Worm (Caenorhabditis elegans) whole organism, L4 larva: Measurements from ENCODE around the gene W08G11.5.

Experiments
- F26F4.8 ChIP-seq: fragments of 200-800 bp; sonication (Bioruptor generic); conservative IDR thresholded peaks from 2 replicates; pipeline ENCODE4 v1.3.6; 2022; ENCODE audit warnings: missing genetic modification characterization, missing compliant biosample characterization
- T20F7.1 ChIP-seq: fragments of 200-800 bp; sonication (Bioruptor generic); optimal IDR thresholded peaks from 2 replicates; lab custom pipeline; 2018; ENCODE audit warnings: mild to moderate bottlenecking, missing genetic modification characterization, missing compliant biosample characterization
- ZK337.2 ChIP-seq: fragments of 200-800 bp; sonication (Bioruptor generic); IDR thresholded peaks from 2 replicates; pipeline ENCODE4 v1.3.6; 2022; ENCODE audit warnings: missing genetic modification reagents, missing genetic modification characterization, missing compliant biosample characterization
- aha-1 ChIP-seq: fragments of 150-350 bp; peaks from one replicate; lab custom pipeline; 2014; ENCODE audit warnings: missing biosample characterization, missing genetic modification characterization
- aly-2 ChIP-seq: sonication (generic microtip); optimal IDR thresholded peaks from 2 replicates; lab custom pipeline; 2018; ENCODE audit warnings: missing biosample characterization, missing genetic modification characterization
- ama-1 ChIP-seq: fragments of 150-350 bp; optimal IDR thresholded peaks from 2 replicates; lab custom pipeline; 2014; ENCODE audit warnings: inconsistent platforms, mixed read lengths
- ceh-20 ChIP-seq: fragments of 200-800 bp; sonication (Bioruptor generic); IDR thresholded peaks from 2 replicates; pipeline ENCODE4 v1.3.6; 2022; ENCODE audit warnings: missing genetic modification reagents, missing genetic modification characterization, missing compliant biosample characterization
- ceh-28 ChIP-seq: fragments of 150-350 bp; optimal IDR thresholded peaks from 2 replicates; lab custom pipeline; 2014; ENCODE audit warnings: missing biosample characterization, missing genetic modification reagents, missing genetic modification characterization
- ceh-32 ChIP-seq: sonication (generic microtip); optimal IDR thresholded peaks from 2 replicates; lab custom pipeline; 2016; ENCODE audit warnings: mild to moderate bottlenecking, missing genetic modification characterization, missing compliant biosample characterization; ENCODE audit not compliant: poor library complexity
- ceh-62 ChIP-seq: sonication (generic microtip); optimal IDR thresholded peaks from 2 replicates; lab custom pipeline; 2017; ENCODE audit warnings: missing biosample characterization, missing genetic modification characterization
- ces-1 ChIP-seq: fragments of 150-350 bp; sonication (generic microtip); optimal IDR thresholded peaks from 4 replicates; lab custom pipeline; 2014; ENCODE audit warnings: missing biosample characterization, missing genetic modification reagents, missing genetic modification characterization
- cey-2 ChIP-seq: sonication (generic microtip); optimal IDR thresholded peaks from 3 replicates; lab custom pipeline; 2017; ENCODE audit warnings: missing genetic modification characterization, mild to moderate bottlenecking, missing compliant biosample characterization, antibody characterized with exemption, borderline replicate concordance; ENCODE audit not compliant: insufficient read depth
- daf-12 ChIP-seq: fragments of 150-350 bp; optimal IDR thresholded peaks from 2 replicates; lab custom pipeline; 2014; ENCODE audit warnings: missing biosample characterization, missing genetic modification reagents, missing genetic modification characterization
- daf-16 ChIP-seq, 3 experiments: sonication (generic microtip); optimal IDR thresholded peaks; 2 replicates each; lab custom pipeline; 2016 to 2017; ENCODE audit warnings: missing genetic modification characterization in 3 of 3, missing genetic modification reagents in 3 of 3, mild to moderate bottlenecking in 2 of 3, missing compliant biosample characterization in 2 of 3, missing biosample characterization in 1 of 3, moderate library complexity in 1 of 3
- dmd-6 ChIP-seq: fragments of 200-800 bp; sonication (Bioruptor generic); IDR thresholded peaks from 2 replicates; pipeline ENCODE4 v1.3.6; 2022; ENCODE audit warnings: missing genetic modification reagents, missing genetic modification characterization, missing compliant biosample characterization
- dmd-8 ChIP-seq: fragments of 200-800 bp; sonication (Bioruptor generic); IDR thresholded peaks from 2 replicates; pipeline ENCODE4 v1.3.6; 2022; ENCODE audit warnings: missing genetic modification characterization, missing compliant biosample characterization
- dve-1 ChIP-seq: sonication (generic microtip); optimal IDR thresholded peaks from 2 replicates; lab custom pipeline; 2017; ENCODE audit warnings: antibody characterized with exemption, mild to moderate bottlenecking, missing genetic modification characterization, missing compliant biosample characterization; ENCODE audit not compliant: insufficient read depth
- egl-27 ChIP-seq: sonication (generic microtip); optimal IDR thresholded peaks from 3 replicates; lab custom pipeline; 2017; ENCODE audit warnings: missing biosample characterization, missing genetic modification reagents, missing genetic modification characterization
- egl-43 ChIP-seq: fragments of 200-800 bp; sonication (Bioruptor generic); IDR thresholded peaks from 2 replicates; pipeline ENCODE4 v1.3.6; 2022; ENCODE audit warnings: missing genetic modification reagents, missing genetic modification characterization, missing compliant biosample characterization
- hlh-11 ChIP-seq: fragments of 200-800 bp; sonication (Bioruptor generic); optimal IDR thresholded peaks from 2 replicates; lab custom pipeline; 2018; ENCODE audit warnings: mild to moderate bottlenecking, missing genetic modification characterization, missing compliant biosample characterization
- jun-1 ChIP-seq: fragments of 150-350 bp; optimal IDR thresholded peaks from 2 replicates; lab custom pipeline; 2014; ENCODE audit warnings: missing biosample characterization, missing genetic modification reagents, missing genetic modification characterization
- lin-29 ChIP-seq: fragments of 200-800 bp; sonication (Bioruptor generic); IDR thresholded peaks from 2 replicates; pipeline ENCODE4 v1.3.6; 2022; ENCODE audit warnings: missing genetic modification reagents, missing genetic modification characterization, missing compliant biosample characterization
- mdl-1 ChIP-seq, 2 experiments: fragments of 150-350 bp in 1 of 2; sonication (generic microtip) in 1 of 2; optimal IDR thresholded peaks; 2 replicates each; lab custom pipeline; 2014 to 2017; ENCODE audit warnings: missing biosample characterization in 2 of 2, missing genetic modification characterization in 2 of 2
- mep-1 ChIP-seq: fragments of 150-350 bp; sonication (generic microtip); optimal IDR thresholded peaks from 3 replicates; lab custom pipeline; 2014; ENCODE audit warnings: missing biosample characterization, missing genetic modification characterization
- nhr-10 ChIP-seq: fragments of 150-350 bp; optimal IDR thresholded peaks from 2 replicates; lab custom pipeline; 2014; ENCODE audit warnings: missing biosample characterization, missing genetic modification characterization
- nhr-102 ChIP-seq: sonication (generic microtip); optimal IDR thresholded peaks from 2 replicates; lab custom pipeline; 2016; ENCODE audit warnings: mild to moderate bottlenecking, missing genetic modification characterization, moderate library complexity, missing compliant biosample characterization
- nhr-11 ChIP-seq: fragments of 150-350 bp; optimal IDR thresholded peaks from 2 replicates; lab custom pipeline; 2014; ENCODE audit warnings: missing biosample characterization, missing genetic modification characterization
- nhr-237 ChIP-seq: sonication (generic microtip); optimal IDR thresholded peaks from 2 replicates; lab custom pipeline; 2017; ENCODE audit warnings: missing biosample characterization, missing genetic modification characterization
- nhr-28 ChIP-seq: fragments of 150-350 bp; optimal IDR thresholded peaks from 2 replicates; lab custom pipeline; 2014; ENCODE audit warnings: missing biosample characterization, missing genetic modification characterization
- nhr-41 ChIP-seq: fragments of 200-800 bp; sonication (Bioruptor generic); IDR thresholded peaks from 2 replicates; pipeline ENCODE4 v1.3.6; 2022; ENCODE audit warnings: missing genetic modification reagents, missing genetic modification characterization, missing compliant biosample characterization
- nhr-42 ChIP-seq: fragments of 200-800 bp; sonication (Bioruptor generic); IDR thresholded peaks from 2 replicates; pipeline ENCODE4 v1.3.6; 2022; ENCODE audit warnings: missing genetic modification characterization, missing compliant biosample characterization
- nhr-48 ChIP-seq: sonication (generic microtip); optimal IDR thresholded peaks from 2 replicates; lab custom pipeline; 2016; ENCODE audit warnings: mild to moderate bottlenecking, missing genetic modification characterization, missing compliant biosample characterization
- nhr-76 ChIP-seq: fragments of 150-350 bp; optimal IDR thresholded peaks from 2 replicates; lab custom pipeline; 2014; ENCODE audit warnings: missing biosample characterization, missing genetic modification characterization
- nhr-77 ChIP-seq: fragments of 150-350 bp; optimal IDR thresholded peaks from 2 replicates; lab custom pipeline; 2014; ENCODE audit warnings: missing biosample characterization, missing genetic modification characterization
- pqm-1 ChIP-seq: sonication (generic microtip); optimal IDR thresholded peaks from 2 replicates; lab custom pipeline; 2017; ENCODE audit warnings: missing biosample characterization, missing genetic modification characterization
- rbr-2 ChIP-seq: sonication (generic microtip); optimal IDR thresholded peaks from 2 replicates; lab custom pipeline; 2016; ENCODE audit warnings: missing genotype, missing genetic modification characterization, missing compliant biosample characterization
- saeg-2 ChIP-seq: fragments of 200-800 bp; sonication (Bioruptor generic); IDR thresholded peaks from 2 replicates; pipeline ENCODE4 v1.3.6; 2022; ENCODE audit warnings: missing genetic modification reagents, missing genetic modification characterization, missing compliant biosample characterization
- sdz-12 ChIP-seq: fragments of 200-800 bp; sonication (Bioruptor generic); optimal IDR thresholded peaks from 2 replicates; lab custom pipeline; 2018; ENCODE audit warnings: mild to moderate bottlenecking, missing genetic modification characterization, missing compliant biosample characterization
- skn-1 ChIP-seq: fragments of 150-350 bp; optimal IDR thresholded peaks from 2 replicates; lab custom pipeline; 2014; ENCODE audit warnings: missing biosample characterization, missing genetic modification characterization
- unc-39 ChIP-seq: sonication (generic microtip); optimal IDR thresholded peaks from 2 replicates; lab custom pipeline; 2017; ENCODE audit warnings: missing biosample characterization, missing genetic modification characterization
- zfp-3 ChIP-seq: fragments of 200-800 bp; sonication (Bioruptor generic); conservative IDR thresholded peaks from 2 replicates; pipeline ENCODE4 v1.3.6; 2022; ENCODE audit warnings: missing genetic modification reagents, missing genetic modification characterization, missing compliant biosample characterization
- zip-2 ChIP-seq: fragments of 150-350 bp; optimal IDR thresholded peaks from 2 replicates; lab custom pipeline; 2014; ENCODE audit warnings: missing biosample characterization, missing genetic modification characterization
- ztf-7 ChIP-seq: fragments of 150-350 bp; optimal IDR thresholded peaks from 2 replicates; lab custom pipeline; 2014; ENCODE audit warnings: missing biosample characterization, missing genetic modification characterization

Gene W08G11.5

ce11 chrV:16346406-16347108 is at the start of gene W08G11.5, which contains the start of gene W08G11.1:
W08G11.5 (minus strand) TSS chrV:16346506.
W08G11.1 (plus strand) TSS chrV:16347058.
- TF ChIP-seq aha-1 (tag; lab: Kevin White, UChicago) (peak; percentile 33), nhr-102 (tag; lab: Kevin White, UChicago) (no peak), nhr-76 (tag; lab: Kevin White, UChicago) (no peak), nhr-41 (no peak)

ce11 chrV:16395739-16396138 is 49.4 kb upstream of the W08G11.5 start, which contains the start of gene F13A7.12:
F13A7.12 (plus strand) TSS chrV:16396039.
- TF ChIP-seq nhr-10 (tag; lab: Kevin White, UChicago): no peak
- TF ChIP-seq ceh-28: no peak
- TF ChIP-seq zfp-3 (GFP tag; lab: Robert Waterston, UW): no peak
- no peak for TF ChIP-seq ces-1 (GFP tag; lab: Kevin White, UChicago)
- TF ChIP-seq unc-39 (tag; lab: Kevin White, UChicago): no peak
- no peak for TF ChIP-seq aha-1 (tag; lab: Kevin White, UChicago)
- no peak for TF ChIP-seq nhr-77
- no peak for TF ChIP-seq ZK337.2 (GFP tag; lab: Robert Waterston, UW)
- no peak for TF ChIP-seq nhr-237
- no peak for TF ChIP-seq ceh-32 (tag; lab: Kevin White, UChicago)
- TF ChIP-seq ceh-62 (tag; lab: Kevin White, UChicago): no peak
- TF ChIP-seq ama-1 (lab: Kevin White, UChicago): no peak
- TF ChIP-seq skn-1: no peak
- no peak for TF ChIP-seq F26F4.8 (GFP tag; lab: Robert Waterston, UW)
- no peak for TF ChIP-seq daf-12
- no peak for TF ChIP-seq saeg-2 (GFP tag; lab: Robert Waterston, UW)
- no peak for TF ChIP-seq T20F7.1
- no peak for TF ChIP-seq egl-43

ce11 chrV:16395131-16395530 is 48.8 kb upstream of the W08G11.5 start, which contains the start of gene F13A7.11:
F13A7.11 (minus strand) TSS chrV:16395304.
- TF ChIP-seq T20F7.1: no peak
- TF ChIP-seq rbr-2 (tag; lab: Kevin White, UChicago): no peak
- TF ChIP-seq lin-29 (GFP tag; lab: Robert Waterston, UW): no peak
- TF ChIP-seq nhr-77: peak; percentile 44
- TF ChIP-seq ztf-7: peak; percentile 97
- TF ChIP-seq nhr-11 (tag; lab: Kevin White, UChicago): no peak
- peak; percentile 83 for TF ChIP-seq dve-1 (tag; lab: Kevin White, UChicago)
- no peak for TF ChIP-seq aly-2 (tag; lab: Kevin White, UChicago)
- TF ChIP-seq nhr-42 (GFP tag; lab: Robert Waterston, UW): no peak
- no peak for TF ChIP-seq jun-1 (tag; lab: Kevin White, UChicago)
- 0 out of 2 replicates have a peak, but pooled peaks have one; percentile 14 for TF ChIP-seq ceh-20 (GFP tag; lab: Robert Waterston, UW)
- TF ChIP-seq dmd-6 (GFP tag; lab: Robert Waterston, UW): peak; percentile 83
- TF ChIP-seq egl-27 (tag; lab: Kevin White, UChicago): no peak
- peak in 1 of 2 experiments; percentile 7 for TF ChIP-seq daf-16 (GFP tag; optimal IDR thresholded peaks at IDR 0.05; lab: Kevin White, UChicago)
- peak; percentile 89 for TF ChIP-seq daf-16 (tag; optimal IDR thresholded peaks at IDR 0.05; lab: Kevin White, UChicago)
- TF ChIP-seq dmd-8: no peak
- TF ChIP-seq pqm-1 (tag; lab: Kevin White, UChicago): peak; percentile 51
- TF ChIP-seq zip-2 (tag; lab: Kevin White, UChicago): peak; percentile 99
- TF ChIP-seq sdz-12 (GFP tag; lab: Kevin White, UChicago): no peak
- TF ChIP-seq ceh-32 (tag; lab: Kevin White, UChicago): no peak
- peak; percentile 32 for TF ChIP-seq nhr-48 (tag; lab: Kevin White, UChicago)
- peak; percentile 49 for TF ChIP-seq hlh-11 (tag; lab: Kevin White, UChicago)
- no peak for TF ChIP-seq mep-1 (tag; lab: Kevin White, UChicago)
- TF ChIP-seq nhr-102 (tag; lab: Kevin White, UChicago): peak; percentile 57
- peak; percentile 14 for TF ChIP-seq aha-1 (tag; lab: Kevin White, UChicago)
- no peak for TF ChIP-seq cey-2
- peak; percentile 66 for TF ChIP-seq nhr-28 (tag; lab: Kevin White, UChicago)
- TF ChIP-seq mdl-1 (tag; optimal IDR thresholded peaks at IDR 0.05; lab: Kevin White, UChicago): peak in 1 of 2 experiments; percentile 4
